Worm (Caenorhabditis elegans) whole organism, young adult: ENCODE measurements around the gene sand-1.

Experiments
- B0035.1 ChIP-seq: sonication (generic microtip); optimal IDR thresholded peaks from 2 replicates; lab custom pipeline; 2016; ENCODE audit warnings: missing genetic modification characterization, mild to moderate bottlenecking, missing compliant biosample characterization, missing genotype, missing genetic modification reagents
- C06A6.2 ChIP-seq: fragments of 200-800 bp; sonication (Bioruptor generic); conservative IDR thresholded peaks from 2 replicates; pipeline ENCODE4 v1.3.6; 2022; ENCODE audit warnings: missing genetic modification characterization, missing compliant biosample characterization
- D2030.7 ChIP-seq: fragments of 200-800 bp; sonication (Bioruptor generic); IDR thresholded peaks from 2 replicates; pipeline ENCODE4 v1.3.6; 2022; ENCODE audit warnings: missing genetic modification reagents, missing genetic modification characterization, missing compliant biosample characterization
- F10E7.11 ChIP-seq: sonication (generic microtip); optimal IDR thresholded peaks from 2 replicates; lab custom pipeline; 2017; ENCODE audit warnings: mild to moderate bottlenecking, missing genetic modification characterization, moderate library complexity, missing compliant biosample characterization
- F23B12.7 ChIP-seq: sonication (generic microtip); optimal IDR thresholded peaks from 2 replicates; lab custom pipeline; 2017; ENCODE audit warnings: missing genetic modification characterization, mild to moderate bottlenecking, missing compliant biosample characterization, antibody characterized with exemption, moderate library complexity; ENCODE audit not compliant: insufficient read depth
- F33H1.4 ChIP-seq: fragments of 200-800 bp; sonication (Bioruptor generic); IDR thresholded peaks from 2 replicates; pipeline ENCODE4 v1.3.6; 2022; ENCODE audit warnings: missing genetic modification reagents, missing genetic modification characterization, missing compliant biosample characterization
- F39B2.1 ChIP-seq: fragments of 200-800 bp; sonication (Bioruptor generic); IDR thresholded peaks from 2 replicates; pipeline ENCODE4 v1.3.6; 2022; ENCODE audit warnings: missing genetic modification reagents, missing genetic modification characterization, missing compliant biosample characterization
- F49E8.2 ChIP-seq: sonication (generic microtip); optimal IDR thresholded peaks from 3 replicates; lab custom pipeline; 2017; ENCODE audit warnings: missing genetic modification characterization, mild to moderate bottlenecking, missing compliant biosample characterization, antibody characterized with exemption, moderate library complexity; ENCODE audit not compliant: insufficient read depth
- F52B5.7 ChIP-seq: sonication (generic microtip); optimal IDR thresholded peaks from 2 replicates; lab custom pipeline; 2016; ENCODE audit warnings: mild to moderate bottlenecking, missing genetic modification characterization, missing compliant biosample characterization
- K11D2.4 ChIP-seq: fragments of 200-800 bp; sonication (Bioruptor generic); IDR thresholded peaks from 2 replicates; pipeline ENCODE4 v1.3.6; 2022; ENCODE audit warnings: missing genetic modification reagents, missing genetic modification characterization, missing compliant biosample characterization
- T07F8.4 ChIP-seq: sonication (generic microtip); optimal IDR thresholded peaks from 2 replicates; lab custom pipeline; 2016; ENCODE audit warnings: mild to moderate bottlenecking, missing genetic modification characterization, moderate library complexity, missing compliant biosample characterization
- T26A5.8 ChIP-seq: sonication (generic microtip); optimal IDR thresholded peaks from 2 replicates; lab custom pipeline; 2016; ENCODE audit warnings: missing genetic modification characterization, missing compliant biosample characterization
- Y53F4B.3 ChIP-seq: fragments of 200-800 bp; sonication (Bioruptor generic); IDR thresholded peaks from 2 replicates; pipeline ENCODE4 v1.3.6; 2022; ENCODE audit warnings: missing genetic modification reagents, missing genetic modification characterization, missing compliant biosample characterization
- Y67H2A.10 ChIP-seq: fragments of 200-800 bp; sonication (Bioruptor generic); conservative IDR thresholded peaks from 2 replicates; pipeline ENCODE4 v1.3.6; 2022; ENCODE audit warnings: missing genetic modification reagents, missing genetic modification characterization, missing compliant biosample characterization
- Y95B8A.8 ChIP-seq: fragments of 200-800 bp; sonication (Bioruptor generic); IDR thresholded peaks from 2 replicates; pipeline ENCODE4 v1.3.6; 2022; ENCODE audit warnings: missing genetic modification reagents, missing genetic modification characterization, missing compliant biosample characterization
- ZK185.1 ChIP-seq: sonication (generic microtip); optimal IDR thresholded peaks from 2 replicates; lab custom pipeline; 2016; ENCODE audit warnings: mild to moderate bottlenecking, missing genetic modification characterization, missing compliant biosample characterization; ENCODE audit not compliant: poor library complexity, severe bottlenecking
- ama-1 ChIP-seq, 3 experiments: fragments of 150-350 bp in 1 of 3; sonication (generic microtip) in 2 of 3; optimal IDR thresholded peaks; 2 replicates each; lab custom pipeline; 2014 to 2018; ENCODE audit warnings: missing biosample characterization in 2 of 3, missing genetic modification characterization in 2 of 3, missing genetic modification reagents in 2 of 3
- ccch-3 ChIP-seq: fragments of 200-800 bp; sonication (Bioruptor generic); optimal IDR thresholded peaks from 2 replicates; lab custom pipeline; 2018; ENCODE audit warnings: mild to moderate bottlenecking, missing genetic modification characterization, missing compliant biosample characterization
- cebp-2 ChIP-seq: fragments of 200-800 bp; sonication (Bioruptor generic); IDR thresholded peaks from 2 replicates; pipeline ENCODE4 v1.3.6; 2022; ENCODE audit warnings: missing genetic modification characterization, missing compliant biosample characterization
- ceh-100 ChIP-seq: fragments of 200-800 bp; sonication (Bioruptor generic); IDR thresholded peaks from 2 replicates; pipeline ENCODE4 v1.3.6; 2022; ENCODE audit warnings: missing genetic modification reagents, missing genetic modification characterization, missing compliant biosample characterization
- ceh-91 ChIP-seq: fragments of 200-800 bp; sonication (Bioruptor generic); IDR thresholded peaks from 2 replicates; pipeline ENCODE4 v1.3.6; 2022; ENCODE audit warnings: missing genetic modification reagents, missing genetic modification characterization, missing compliant biosample characterization
- dox-1 ChIP-seq: fragments of 200-800 bp; sonication (Bioruptor generic); IDR thresholded peaks from 2 replicates; pipeline ENCODE4 v1.3.6; 2022; ENCODE audit warnings: missing genetic modification reagents, missing genetic modification characterization, missing compliant biosample characterization
- dpl-1 ChIP-seq: fragments of 150-350 bp; optimal IDR thresholded peaks from 2 replicates; lab custom pipeline; 2014; ENCODE audit warnings: missing biosample characterization, missing genetic modification reagents, missing genetic modification characterization
- efl-1 ChIP-seq: fragments of 150-350 bp; optimal IDR thresholded peaks from 2 replicates; lab custom pipeline; 2014; ENCODE audit warnings: missing biosample characterization, missing genetic modification reagents, missing genetic modification characterization
- egrh-3 ChIP-seq: fragments of 200-800 bp; sonication (Bioruptor generic); IDR thresholded peaks from 2 replicates; pipeline ENCODE4 v1.3.6; 2022; ENCODE audit warnings: missing genetic modification reagents, missing genetic modification characterization, missing compliant biosample characterization
- hmg-1.2 ChIP-seq: fragments of 200-800 bp; sonication (Bioruptor generic); IDR thresholded peaks from 2 replicates; pipeline ENCODE4 v1.3.6; 2022; ENCODE audit warnings: missing genetic modification reagents, missing genetic modification characterization, missing compliant biosample characterization
- hmg-20 ChIP-seq: fragments of 200-800 bp; sonication (Bioruptor generic); IDR thresholded peaks from 2 replicates; pipeline ENCODE4 v1.3.6; 2022; ENCODE audit warnings: missing genetic modification reagents, missing genetic modification characterization, missing compliant biosample characterization
- let-526 ChIP-seq: fragments of 200-800 bp; sonication (Bioruptor generic); IDR thresholded peaks from 2 replicates; pipeline ENCODE4 v1.3.6; 2022; ENCODE audit warnings: missing genetic modification reagents, missing genetic modification characterization, missing compliant biosample characterization
- lin-35 ChIP-seq, 3 experiments: fragments of 150-350 bp in 2 of 3; sonication (generic microtip) in 1 of 3; optimal IDR thresholded peaks; 2 replicates each; lab custom pipeline; 2014 to 2018; ENCODE audit warnings: missing biosample characterization in 3 of 3, missing genetic modification characterization in 3 of 3, missing genetic modification reagents in 3 of 3
- lin-54 ChIP-seq: fragments of 200-800 bp; sonication (Bioruptor generic); optimal IDR thresholded peaks from 2 replicates; lab custom pipeline; 2018; ENCODE audit warnings: mild to moderate bottlenecking, missing genetic modification characterization, missing compliant biosample characterization
- lsy-27 ChIP-seq: sonication (generic microtip); optimal IDR thresholded peaks from 2 replicates; lab custom pipeline; 2017; ENCODE audit warnings: missing genetic modification characterization, mild to moderate bottlenecking, missing compliant biosample characterization, antibody characterized with exemption, missing genotype, borderline replicate concordance; ENCODE audit not compliant: insufficient read depth
- madf-10 ChIP-seq: sonication (generic microtip); optimal IDR thresholded peaks from 2 replicates; lab custom pipeline; 2016; ENCODE audit warnings: mild to moderate bottlenecking, missing genetic modification characterization, missing compliant biosample characterization
- madf-3 ChIP-seq: fragments of 200-800 bp; sonication (Bioruptor generic); IDR thresholded peaks from 2 replicates; pipeline ENCODE4 v1.3.6; 2022; ENCODE audit warnings: missing genetic modification reagents, missing genetic modification characterization, missing compliant biosample characterization
- mcd-1 ChIP-seq: fragments of 200-800 bp; sonication (Bioruptor generic); IDR thresholded peaks from 2 replicates; pipeline ENCODE4 v1.3.6; 2022; ENCODE audit warnings: missing genetic modification reagents, missing genetic modification characterization, missing compliant biosample characterization
- nfya-1 ChIP-seq: sonication (generic microtip); optimal IDR thresholded peaks from 2 replicates; lab custom pipeline; 2017; ENCODE audit warnings: antibody characterized with exemption, missing compliant biosample characterization, missing genetic modification characterization, borderline replicate concordance; ENCODE audit not compliant: insufficient read depth
- nfya-2 ChIP-seq: fragments of 200-800 bp; sonication (Bioruptor generic); IDR thresholded peaks from 2 replicates; pipeline ENCODE4 v1.3.6; 2022; ENCODE audit warnings: missing genetic modification reagents, missing genetic modification characterization, missing compliant biosample characterization
- nhr-80 ChIP-seq: sonication (generic microtip); optimal IDR thresholded peaks from 2 replicates; lab custom pipeline; 2016; ENCODE audit warnings: missing genetic modification characterization, missing compliant biosample characterization
- pbrm-1 ChIP-seq: fragments of 200-800 bp; sonication (Bioruptor generic); IDR thresholded peaks from 2 replicates; pipeline ENCODE4 v1.3.6; 2022; ENCODE audit warnings: missing genetic modification reagents, missing genetic modification characterization, missing compliant biosample characterization
- rpc-1 ChIP-seq, 2 experiments: fragments of 150-350 bp in 1 of 2; sonication (generic microtip) in 1 of 2; optimal IDR thresholded peaks; 2 replicates each; lab custom pipeline; 2014 to 2018; ENCODE audit warnings: missing biosample characterization in 1 of 2, missing genetic modification characterization in 1 of 2, missing genetic modification reagents in 1 of 2, missing genotype in 1 of 2
- snpc-4 ChIP-seq, 5 experiments: fragments of 150-350 bp in 1 of 5; sonication (generic microtip) in 4 of 5; optimal IDR thresholded peaks; 2 replicates each; lab custom pipeline; 2014 to 2018; ENCODE audit warnings: missing genetic modification characterization in 5 of 5, missing biosample characterization in 3 of 5, antibody characterized with exemption in 2 of 5, mild to moderate bottlenecking in 2 of 5, missing compliant biosample characterization in 2 of 5, missing genotype in 2 of 5, moderate library complexity in 2 of 5, missing genetic modification reagents in 1 of 5
- tbp1 ChIP-seq: fragments of 200-800 bp; sonication (Bioruptor generic); optimal IDR thresholded peaks from 2 replicates; lab custom pipeline; 2018; ENCODE audit warnings: mild to moderate bottlenecking, missing genetic modification characterization, missing compliant biosample characterization
- xnd-1 ChIP-seq: sonication (generic microtip); optimal IDR thresholded peaks from 2 replicates; lab custom pipeline; 2016; ENCODE audit warnings: missing genotype, missing genetic modification reagents, missing genetic modification characterization, missing compliant biosample characterization
- zfh-2 ChIP-seq: fragments of 200-800 bp; sonication (Bioruptor generic); conservative IDR thresholded peaks from 2 replicates; pipeline ENCODE4 v1.3.6; 2022; ENCODE audit warnings: missing genetic modification reagents, missing genetic modification characterization, missing compliant biosample characterization
- ztf-18 ChIP-seq: sonication (generic microtip); optimal IDR thresholded peaks from 2 replicates; lab custom pipeline; 2016; ENCODE audit warnings: missing genotype, mild to moderate bottlenecking, missing genetic modification characterization, missing compliant biosample characterization
- ztf-22 ChIP-seq: fragments of 200-800 bp; sonication (Bioruptor generic); optimal IDR thresholded peaks from 2 replicates; lab custom pipeline; 2018; ENCODE audit warnings: mild to moderate bottlenecking, missing genetic modification characterization, moderate library complexity, missing compliant biosample characterization
- ztf-26 ChIP-seq: sonication (generic microtip); optimal IDR thresholded peaks from 2 replicates; lab custom pipeline; 2017; ENCODE audit warnings: missing genetic modification characterization, missing compliant biosample characterization
- ztf-3 ChIP-seq: fragments of 200-800 bp; sonication (Bioruptor generic); optimal IDR thresholded peaks from 2 replicates; lab custom pipeline; 2018; ENCODE audit warnings: mild to moderate bottlenecking, missing genetic modification characterization, missing compliant biosample characterization

The sand-1 gene

ce11 chrIV:5394687-5395086, 28.0 kb downstream of the sand-1 start, which contains the start of the genes perm-3 and swsn-6 (continued):
- no peak for TF ChIP-seq F10E7.11 (tag; lab: Kevin White, UChicago)
- no peak for TF ChIP-seq hmg-20 (GFP tag; lab: Robert Waterston, UW)
- TF ChIP-seq dox-1 (GFP tag; lab: Robert Waterston, UW), result peak; percentile 83
- no peak for TF ChIP-seq F39B2.1
- peak; percentile 54 for TF ChIP-seq nhr-80 (tag; lab: Kevin White, UChicago)
- 0 out of 2 replicates have a peak, but pooled peaks have one; percentile 22 for TF ChIP-seq ceh-100 (GFP tag; lab: Robert Waterston, UW)
- peak; percentile 16 for TF ChIP-seq efl-1 (GFP tag; lab: Kevin White, UChicago)
- TF ChIP-seq xnd-1 (tag; lab: Kevin White, UChicago), result peak; percentile 21
- peak; percentile 83 for TF ChIP-seq mcd-1
- TF ChIP-seq egrh-3 (GFP tag; lab: Robert Waterston, UW), result no peak
- TF ChIP-seq ceh-91, result no peak; the same call in 1 of the 2 replicates
- no peak for TF ChIP-seq B0035.1 (tag; lab: Kevin White, UChicago)
- no peak for TF ChIP-seq ztf-26 (tag; lab: Kevin White, UChicago)
- TF ChIP-seq C06A6.2 (GFP tag; lab: Robert Waterston, UW), result no peak; the same call in 1 of the 2 replicates
- no peak for TF ChIP-seq nfya-2 (GFP tag; lab: Robert Waterston, UW)
- no peak for TF ChIP-seq madf-10 (tag; lab: Kevin White, UChicago)
- no peak for TF ChIP-seq T26A5.8 (tag; lab: Kevin White, UChicago)
- TF ChIP-seq F23B12.7 (tag; lab: Kevin White, UChicago), result peak; percentile 34
- TF ChIP-seq lin-54 (GFP tag; lab: Kevin White, UChicago), result peak; percentile 81
- no peak for TF ChIP-seq ztf-3 (GFP tag; lab: Kevin White, UChicago)
- no peak for TF ChIP-seq ama-1 (optimal IDR thresholded peaks at IDR 0.05; lab: Kevin White, UChicago)
- TF ChIP-seq ama-1 (GFP tag; optimal IDR thresholded peaks at IDR 0.05; lab: Kevin White, UChicago), result no peak
- peak; percentile 44 for TF ChIP-seq ZK185.1
- TF ChIP-seq Y53F4B.3 (GFP tag; lab: Robert Waterston, UW), result no peak
- TF ChIP-seq ccch-3 (GFP tag; lab: Kevin White, UChicago), result no peak
- TF ChIP-seq Y95B8A.8 (GFP tag; lab: Robert Waterston, UW), result no peak
- TF ChIP-seq D2030.7 (GFP tag; lab: Robert Waterston, UW), result peak; percentile 46; the same call in 1 of the 2 replicates
- no peak for TF ChIP-seq Y67H2A.10 (GFP tag; lab: Robert Waterston, UW)
- TF ChIP-seq dpl-1 (GFP tag; lab: Kevin White, UChicago), result no peak
- no peak for TF ChIP-seq rpc-1 (optimal IDR thresholded peaks at IDR 0.05; lab: Kevin White, UChicago)
- TF ChIP-seq rpc-1 (tag; optimal IDR thresholded peaks at IDR 0.05; lab: Kevin White, UChicago), result no peak
- TF ChIP-seq let-526 (GFP tag; lab: Robert Waterston, UW), result no peak
- TF ChIP-seq F49E8.2, result no peak
- TF ChIP-seq lin-35 (GFP tag; optimal IDR thresholded peaks at IDR 0.05; lab: Kevin White, UChicago), result peak in 2 of 3 experiments; percentile 33 to 79
- no peak for TF ChIP-seq zfh-2 (GFP tag; lab: Robert Waterston, UW)
- peak; percentile 65 for TF ChIP-seq F33H1.4 (GFP tag; lab: Robert Waterston, UW)
- TF ChIP-seq F52B5.7, result no peak
- TF ChIP-seq hmg-1.2, result peak; percentile 40; the same call in 1 of the 2 replicates
- TF ChIP-seq ztf-18 (tag; lab: Kevin White, UChicago), result peak; percentile 96
- no peak for TF ChIP-seq ztf-22 (GFP tag; lab: Kevin White, UChicago)
- peak; percentile 64; the same call in 1 of the 2 replicates for TF ChIP-seq madf-3
- peak; percentile 50 for TF ChIP-seq tbp1 (GFP tag; lab: Kevin White, UChicago)
- TF ChIP-seq lsy-27 (tag; lab: Kevin White, UChicago), result no peak
- TF ChIP-seq K11D2.4 (GFP tag; lab: Robert Waterston, UW), result no peak
- TF ChIP-seq T07F8.4 (tag; lab: Kevin White, UChicago), result no peak
- TF ChIP-seq snpc-4 (GFP tag; optimal IDR thresholded peaks at IDR 0.05; lab: Kevin White, UChicago), result peak; percentile 81
- peak; percentile 50 to 88 (median 77) for TF ChIP-seq snpc-4 (tag; optimal IDR thresholded peaks at IDR 0.05; lab: Kevin White, UChicago)
- TF ChIP-seq pbrm-1 (GFP tag; lab: Robert Waterston, UW), result peak; percentile 83
- TF ChIP-seq cebp-2 (GFP tag; lab: Robert Waterston, UW), result no peak
- no peak for TF ChIP-seq nfya-1 (tag; lab: Kevin White, UChicago)
